Worm (Caenorhabditis elegans) whole organism, L4/young adult: ENCODE data around the gene C18G1.6.

Source experiments
- W03F9.2 ChIP-seq: fragments of 150-350 bp; optimal IDR thresholded peaks from 2 replicates; lab custom pipeline; 2014; ENCODE audit warnings: missing biosample characterization, missing genetic modification characterization
- him-1 ChIP-seq: sonication (generic microtip); optimal IDR thresholded peaks from 2 replicates; lab custom pipeline; 2016; ENCODE audit warnings: missing genotype, missing genetic modification reagents, missing genetic modification characterization, missing compliant biosample characterization

DNA sequence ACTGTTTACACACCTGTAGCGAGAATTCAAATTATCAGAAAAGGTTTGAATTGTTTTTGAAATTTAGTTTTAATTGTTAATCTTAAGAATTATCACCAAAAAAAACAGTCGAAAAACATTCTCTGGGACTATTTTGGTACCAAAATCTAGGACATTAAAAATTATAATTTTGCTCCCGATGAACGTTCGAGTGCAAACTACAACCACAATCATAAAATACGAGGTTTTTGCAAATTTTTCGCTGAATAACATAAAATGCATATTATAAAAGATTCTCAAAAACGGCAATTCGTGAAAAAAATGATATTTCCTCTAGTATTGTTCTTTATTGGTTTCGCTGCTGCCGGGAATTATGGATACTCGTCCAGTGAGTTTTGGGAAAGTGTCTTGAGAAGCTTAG is 40.0 kb downstream of the C18G1.6 start, which contains the start of gene R02F11.12:
- TF ChIP-seq him-1 (tag; lab: Kevin White, UChicago): no peak
- no peak for TF ChIP-seq W03F9.2 (tag; lab: Kevin White, UChicago)
